Fruit fly (Drosophila melanogaster) whole organism, wandering third instar larva: Measurements from ENCODE around the gene RpS28b.

Source experiments
- Abd-B ChIP-seq: fragments of >200 bp; optimal IDR thresholded peaks from 2 replicates; lab custom pipeline; 2017; ENCODE audit warnings: missing biosample characterization, missing genetic modification characterization
- CG32264 ChIP-seq: fragments of 200-800 bp; sonication (Bioruptor generic); optimal IDR thresholded peaks from 2 replicates; lab custom pipeline; 2016; ENCODE audit warnings: missing biosample characterization, missing genetic modification characterization
- CG9705 ChIP-seq: fragments of 200-800 bp; sonication (Bioruptor generic); optimal IDR thresholded peaks from 2 replicates; lab custom pipeline; 2018; ENCODE audit warnings: missing biosample characterization, mild to moderate bottlenecking, missing genetic modification characterization
- CrebA ChIP-seq: fragments of 200-800 bp; sonication (Bioruptor generic); optimal IDR thresholded peaks from 2 replicates; lab custom pipeline; 2016; ENCODE audit warnings: missing biosample characterization, mild to moderate bottlenecking, missing genetic modification characterization, borderline replicate concordance
- Dfd ChIP-seq: fragments of >200 bp; optimal IDR thresholded peaks from 2 replicates; lab custom pipeline; 2017; ENCODE audit warnings: missing biosample characterization, missing genetic modification characterization
- Dif ChIP-seq: fragments of 200-275, 200-300 bp; sonication (Bioruptor generic); optimal IDR thresholded peaks from 2 replicates; lab custom pipeline; 2018; ENCODE audit warnings: missing biosample characterization, missing genetic modification characterization; ENCODE audit not compliant: partially characterized antibody
- GATAd ChIP-seq: sonication (Bioruptor generic); optimal IDR thresholded peaks from 2 replicates; lab custom pipeline; 2016; ENCODE audit warnings: missing biosample characterization, missing genetic modification characterization
- HLH106 ChIP-seq: fragments of 200-800 bp; optimal IDR thresholded peaks from 3 replicates; lab custom pipeline; 2019; ENCODE audit warnings: missing biosample characterization, mild to moderate bottlenecking, missing genetic modification characterization, moderate library complexity
- Hnf4 ChIP-seq: fragments of 200-800 bp; sonication (Bioruptor generic); optimal IDR thresholded peaks from 2 replicates; lab custom pipeline; 2016; ENCODE audit warnings: missing biosample characterization, mild to moderate bottlenecking, missing genetic modification characterization
- Hr78 ChIP-seq: fragments of >200 bp; optimal IDR thresholded peaks from 2 replicates; lab custom pipeline; 2017; ENCODE audit warnings: missing biosample characterization, missing genetic modification characterization
- Hr83 ChIP-seq: fragments of 200-300 bp; sonication (Bioruptor generic); optimal IDR thresholded peaks from 2 replicates; lab custom pipeline; 2016; ENCODE audit warnings: missing biosample characterization, mild to moderate bottlenecking, missing genetic modification characterization, moderate library complexity; ENCODE audit not compliant: poor library complexity, severe bottlenecking
- Jra ChIP-seq: sonication (Bioruptor generic); optimal IDR thresholded peaks from 2 replicates; lab custom pipeline; 2016; ENCODE audit warnings: missing biosample characterization, missing genetic modification characterization
- Mio ChIP-seq: sonication (Bioruptor generic); optimal IDR thresholded peaks from 2 replicates; lab custom pipeline; 2016; ENCODE audit warnings: missing biosample characterization, missing genetic modification characterization
- Myc ChIP-seq: fragments of >200 bp; optimal IDR thresholded peaks from 2 replicates; lab custom pipeline; 2017
- N ChIP-seq: fragments of >200 bp; optimal IDR thresholded peaks from 2 replicates; lab custom pipeline; 2018; ENCODE audit warnings: missing biosample characterization, missing external identifiers, missing genetic modification characterization
- Rel ChIP-seq, 2 experiments: fragments of 200-800 bp; sonication (Bioruptor generic) in 1 of 2; optimal IDR thresholded peaks; 2 replicates in 1 of 2; 3 replicates in 1 of 2; lab custom pipeline; 2016 to 2019; ENCODE audit warnings: mild to moderate bottlenecking in 2 of 2, missing biosample characterization in 2 of 2, missing genetic modification characterization in 2 of 2, moderate library complexity in 1 of 2
- Sp1 ChIP-seq: fragments of 200-800 bp; sonication (Bioruptor generic); optimal IDR thresholded peaks from 3 replicates; lab custom pipeline; 2019; ENCODE audit warnings: missing biosample characterization, mild to moderate bottlenecking, missing genetic modification characterization, moderate library complexity
- Vsx2 ChIP-seq: fragments of 200-300, 225-300 bp; sonication (Bioruptor generic); optimal IDR thresholded peaks from 2 replicates; lab custom pipeline; 2018; ENCODE audit warnings: missing biosample characterization, missing genetic modification characterization; ENCODE audit not compliant: partially characterized antibody
- br ChIP-seq: fragments of 200-800 bp; sonication (Bioruptor generic); optimal IDR thresholded peaks from 2 replicates; lab custom pipeline; 2016; ENCODE audit warnings: missing biosample characterization, missing genetic modification characterization
- brk ChIP-seq: fragments of 200-800 bp; sonication (Bioruptor generic); optimal IDR thresholded peaks from 2 replicates; lab custom pipeline; 2016; ENCODE audit warnings: missing biosample characterization, mild to moderate bottlenecking, missing genetic modification characterization
- dl ChIP-seq, 2 experiments: fragments of 175-275, 200-275 bp in 1 of 2; fragments of 200-275 bp in 1 of 2; sonication (Bioruptor generic); optimal IDR thresholded peaks; lab custom pipeline; 2018; ENCODE audit warnings: mild to moderate bottlenecking in 2 of 2, missing biosample characterization in 2 of 2, missing genetic modification characterization in 2 of 2, moderate library complexity in 2 of 2; ENCODE audit not compliant: partially characterized antibody in 2 of 2, insufficient read depth in 1 of 2
- dmrt93B ChIP-seq: fragments of 200-800 bp; sonication (Bioruptor generic); optimal IDR thresholded peaks from 2 replicates; lab custom pipeline; 2018; ENCODE audit warnings: missing biosample characterization, mild to moderate bottlenecking, missing genetic modification characterization
- dsf ChIP-seq: sonication (Bioruptor generic); optimal IDR thresholded peaks from 2 replicates; lab custom pipeline; 2016; ENCODE audit warnings: missing biosample characterization, missing genetic modification characterization, borderline replicate concordance
- ey ChIP-seq: fragments of 200-800 bp; sonication (Bioruptor generic); optimal IDR thresholded peaks from 2 replicates; lab custom pipeline; 2016; ENCODE audit warnings: missing biosample characterization, missing genetic modification characterization
- foxo ChIP-seq, 2 experiments: fragments of 200-800 bp; sonication (Bioruptor generic); optimal IDR thresholded peaks; 2 replicates in 1 of 2; 3 replicates in 1 of 2; lab custom pipeline; 2016 to 2017; ENCODE audit warnings: missing biosample characterization in 2 of 2, missing genetic modification characterization in 2 of 2
- fru ChIP-seq: fragments of 200-800 bp; sonication (Bioruptor generic); optimal IDR thresholded peaks from 3 replicates; lab custom pipeline; 2016; ENCODE audit warnings: missing biosample characterization, mild to moderate bottlenecking, missing genetic modification characterization
- h ChIP-seq: fragments of 200-800 bp; sonication (Bioruptor generic); optimal IDR thresholded peaks from 3 replicates; lab custom pipeline; 2016; ENCODE audit warnings: missing biosample characterization, mild to moderate bottlenecking, missing genetic modification characterization
- jim ChIP-seq: fragments of 175-275, 200-325 bp; sonication (Bioruptor generic); optimal IDR thresholded peaks from 2 replicates; lab custom pipeline; 2016; ENCODE audit warnings: missing biosample characterization, mild to moderate bottlenecking, missing genetic modification characterization
- lola ChIP-seq: fragments of >200 bp; optimal IDR thresholded peaks from 2 replicates; lab custom pipeline; 2017; ENCODE audit warnings: missing biosample characterization, missing genetic modification characterization
- pan ChIP-seq: fragments of >200 bp; optimal IDR thresholded peaks from 2 replicates; lab custom pipeline; 2017
- psq ChIP-seq: fragments of 200-800 bp; sonication (Bioruptor generic); optimal IDR thresholded peaks from 3 replicates; lab custom pipeline; 2017; ENCODE audit warnings: missing biosample characterization, mild to moderate bottlenecking, missing genetic modification characterization, moderate library complexity
- rgr ChIP-seq: fragments of 200-800 bp; sonication (Bioruptor generic); optimal IDR thresholded peaks from 3 replicates; lab custom pipeline; 2016; ENCODE audit warnings: missing biosample characterization, mild to moderate bottlenecking, missing genetic modification characterization
- sage ChIP-seq: fragments of 200-800 bp; sonication (Bioruptor generic); optimal IDR thresholded peaks from 2 replicates; lab custom pipeline; 2016; ENCODE audit warnings: missing biosample characterization, mild to moderate bottlenecking, missing genetic modification characterization
- sv ChIP-seq: fragments of 200-800 bp; sonication (Bioruptor generic); optimal IDR thresholded peaks from 3 replicates; lab custom pipeline; 2016; ENCODE audit warnings: missing biosample characterization, missing genetic modification characterization
- tai ChIP-seq: sonication (Bioruptor generic); optimal IDR thresholded peaks from 2 replicates; lab custom pipeline; 2016; ENCODE audit warnings: missing biosample characterization, missing genetic modification characterization
- usp ChIP-seq: fragments of >200 bp; optimal IDR thresholded peaks from 2 replicates; lab custom pipeline; 2017; ENCODE audit warnings: missing biosample characterization, missing genetic modification characterization
- woc ChIP-seq: sonication (Bioruptor generic); optimal IDR thresholded peaks from 2 replicates; lab custom pipeline; 2016; ENCODE audit warnings: missing biosample characterization, mild to moderate bottlenecking, missing genetic modification characterization

The RpS28b gene

dm6 chrX:9580544-9580943, 26.1 kb downstream of the RpS28b start:
- no peak for TF ChIP-seq Sp1 (GFP tag; lab: Kevin White, UChicago)
- TF ChIP-seq br (GFP tag; lab: Kevin White, UChicago) = no peak
- TF ChIP-seq sv (GFP tag; lab: Kevin White, UChicago) = no peak
- no peak for TF ChIP-seq lola (GFP tag; lab: Kevin White, UChicago)
- no peak for TF ChIP-seq foxo (GFP tag; optimal IDR thresholded peaks at IDR 0.05; lab: Kevin White, UChicago)
- TF ChIP-seq woc (GFP tag; lab: Kevin White, UChicago) = no peak
- TF ChIP-seq dsf (GFP tag; lab: Kevin White, UChicago) = no peak
- TF ChIP-seq, all 38 proteins: peak for 0

dm6 chrX:9581869-9582268, 27.4 kb downstream of the RpS28b start:
- no peak for TF ChIP-seq Jra (GFP tag; lab: Kevin White, UChicago)
- no peak for TF ChIP-seq sv (GFP tag; lab: Kevin White, UChicago)
- no peak for TF ChIP-seq CrebA (GFP tag; lab: Kevin White, UChicago)
- TF ChIP-seq GATAd (GFP tag; lab: Kevin White, UChicago) = no peak
- TF ChIP-seq CG32264 (GFP tag; lab: Kevin White, UChicago) = no peak
- TF ChIP-seq brk (GFP tag; lab: Kevin White, UChicago) = no peak
- TF ChIP-seq fru (GFP tag; lab: Kevin White, UChicago) = no peak
- no peak for TF ChIP-seq Dif (GFP tag; lab: Kevin White, UChicago)
- no peak for TF ChIP-seq Mio (GFP tag; lab: Kevin White, UChicago)
- no peak for TF ChIP-seq Myc (lab: Kevin White, UChicago)
- no peak for TF ChIP-seq dl (GFP tag; optimal IDR thresholded peaks at IDR 0.05; lab: Kevin White, UChicago; ENCODE audit: insufficient read depth in 1 of 2, partially characterized antibody in 2 of 2)
- peak; percentile 3 for TF ChIP-seq psq (GFP tag; lab: Kevin White, UChicago)
- no peak for TF ChIP-seq Sp1 (GFP tag; lab: Kevin White, UChicago)
- TF ChIP-seq foxo (GFP tag; optimal IDR thresholded peaks at IDR 0.05; lab: Kevin White, UChicago) = peak in 1 of 2 experiments; percentile 9
- TF ChIP-seq lola (GFP tag; lab: Kevin White, UChicago) = no peak
- TF ChIP-seq N (GFP tag; lab: Kevin White, UChicago) = no peak
- no peak for TF ChIP-seq dsf (GFP tag; lab: Kevin White, UChicago)
- no peak for TF ChIP-seq Vsx2 (GFP tag; lab: Kevin White, UChicago)
- TF ChIP-seq Hr83 (GFP tag; lab: Kevin White, UChicago) = peak; percentile 1
- TF ChIP-seq Dfd = no peak
- TF ChIP-seq sage (GFP tag; lab: Kevin White, UChicago) = no peak
- TF ChIP-seq br (GFP tag; lab: Kevin White, UChicago) = no peak
- no peak for TF ChIP-seq tai (GFP tag; lab: Kevin White, UChicago)
- no peak for TF ChIP-seq jim (GFP tag; lab: Kevin White, UChicago)
- no peak for TF ChIP-seq rgr (GFP tag; lab: Kevin White, UChicago)
- no peak for TF ChIP-seq ey (GFP tag; lab: Kevin White, UChicago)
- TF ChIP-seq Hr78 = no peak
- TF ChIP-seq woc (GFP tag; lab: Kevin White, UChicago) = peak; percentile 28
- no peak for TF ChIP-seq dmrt93B (GFP tag; lab: Kevin White, UChicago)
- TF ChIP-seq Hnf4 (GFP tag; lab: Kevin White, UChicago) = no peak
- no peak for TF ChIP-seq Abd-B (GFP tag; lab: Kevin White, UChicago)
- TF ChIP-seq Rel (GFP tag; optimal IDR thresholded peaks at IDR 0.05; lab: Kevin White, UChicago) = no peak
- peak; percentile 27 for TF ChIP-seq Rel (tag; optimal IDR thresholded peaks at IDR 0.05; lab: Kevin White, UChicago)

- peak in 1 of 2 experiments; percentile 73 for TF ChIP-seq foxo (GFP tag; optimal IDR thresholded peaks at IDR 0.05; lab: Kevin White, UChicago)
- no peak for TF ChIP-seq sv (GFP tag; lab: Kevin White, UChicago)
- peak; percentile 64 for TF ChIP-seq fru (GFP tag; lab: Kevin White, UChicago)
- TF ChIP-seq usp (GFP tag; lab: Kevin White, UChicago) = no peak
- peak; percentile 40 for TF ChIP-seq brk (GFP tag; lab: Kevin White, UChicago)
- TF ChIP-seq N (GFP tag; lab: Kevin White, UChicago) = no peak
- TF ChIP-seq h (GFP tag; lab: Kevin White, UChicago) = peak; percentile 68
- no peak for TF ChIP-seq Vsx2 (GFP tag; lab: Kevin White, UChicago)
- peak; percentile 36 for TF ChIP-seq br (GFP tag; lab: Kevin White, UChicago)
- TF ChIP-seq CG9705 (GFP tag; lab: Kevin White, UChicago) = peak; percentile 1
- no peak for TF ChIP-seq pan (lab: Kevin White, UChicago)
- TF ChIP-seq lola (GFP tag; lab: Kevin White, UChicago) = no peak
- no peak for TF ChIP-seq dl (GFP tag; optimal IDR thresholded peaks at IDR 0.05; lab: Kevin White, UChicago; ENCODE audit: insufficient read depth in 1 of 2, partially characterized antibody in 2 of 2)
- no peak for TF ChIP-seq Rel (GFP tag; optimal IDR thresholded peaks at IDR 0.05; lab: Kevin White, UChicago)
- TF ChIP-seq Rel (tag; optimal IDR thresholded peaks at IDR 0.05; lab: Kevin White, UChicago) = peak; percentile 25
- TF ChIP-seq Dif (GFP tag; lab: Kevin White, UChicago) = no peak
- TF ChIP-seq Hnf4 (GFP tag; lab: Kevin White, UChicago) = peak; percentile 22
- TF ChIP-seq ey (GFP tag; lab: Kevin White, UChicago) = peak; percentile 55
- no peak for TF ChIP-seq Hr78
- TF ChIP-seq CG32264 (GFP tag; lab: Kevin White, UChicago) = no peak
- no peak for TF ChIP-seq GATAd (GFP tag; lab: Kevin White, UChicago)
- TF ChIP-seq CrebA (GFP tag; lab: Kevin White, UChicago) = no peak
- peak; percentile 70 for TF ChIP-seq HLH106 (tag; lab: Kevin White, UChicago)
- TF ChIP-seq rgr (GFP tag; lab: Kevin White, UChicago) = peak; percentile 57
- TF ChIP-seq Dfd = peak; percentile 14
- no peak for TF ChIP-seq dsf (GFP tag; lab: Kevin White, UChicago)
- TF ChIP-seq sage (GFP tag; lab: Kevin White, UChicago) = no peak
- peak; percentile 41 for TF ChIP-seq dmrt93B (GFP tag; lab: Kevin White, UChicago)
- peak; percentile 36 for TF ChIP-seq woc (GFP tag; lab: Kevin White, UChicago)
- peak; percentile 45 for TF ChIP-seq psq (GFP tag; lab: Kevin White, UChicago)
- TF ChIP-seq Mio (GFP tag; lab: Kevin White, UChicago) = no peak
- no peak for TF ChIP-seq Myc (lab: Kevin White, UChicago)
- TF ChIP-seq Hr83 (GFP tag; lab: Kevin White, UChicago) = no peak
- peak; percentile 76 for TF ChIP-seq Sp1 (GFP tag; lab: Kevin White, UChicago)
Measured at dm6 chrX:9582659-9583317, 28.4 kb downstream of the RpS28b start.
